Fruit fly (Drosophila melanogaster): ENCODE measurements around the gene Pli.

Gene Pli

DNA sequence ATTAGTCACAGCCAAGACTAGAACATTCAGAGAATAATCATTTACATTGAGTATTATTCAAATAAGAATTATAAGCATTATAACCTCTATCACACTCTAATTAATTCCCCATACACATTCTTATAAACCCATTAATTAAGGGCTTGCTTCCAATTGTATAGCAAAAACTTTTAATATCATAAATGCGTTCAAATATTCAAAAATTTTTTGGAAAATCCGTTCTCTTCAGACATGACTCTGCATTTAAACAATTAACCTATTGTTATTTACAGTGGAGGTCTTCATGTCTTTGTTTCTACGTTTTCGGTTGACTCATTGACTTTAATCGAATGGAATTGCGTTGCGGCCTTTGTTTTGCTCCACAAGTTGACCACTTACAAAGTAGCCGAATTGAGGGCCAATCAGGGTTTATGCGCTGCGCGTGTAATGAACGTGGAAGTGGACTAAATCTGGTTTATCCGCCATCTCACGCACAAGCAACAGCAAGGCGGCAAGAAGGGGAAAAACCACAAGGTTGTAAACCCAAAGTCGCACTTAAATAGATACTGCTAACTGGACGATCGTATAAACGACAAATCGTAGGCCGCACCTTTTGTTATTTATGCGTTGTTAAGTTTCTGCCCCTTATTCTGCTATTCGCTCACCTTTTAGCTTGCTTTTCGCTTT, 31.2 kb upstream of the Pli start:
- no peak for TF ChIP-seq psq (optimal IDR thresholded peaks at IDR 0.05)
- TF ChIP-seq CG8478 (optimal IDR thresholded peaks at IDR 0.05), result no peak
- TF ChIP-seq EcR (GFP tag; optimal IDR thresholded peaks at IDR 0.05), result no peak
- no peak for TF ChIP-seq usp (GFP tag; optimal IDR thresholded peaks at IDR 0.05)
- TF ChIP-seq Dll (optimal IDR thresholded peaks at IDR 0.05), result no peak
- no peak for TF ChIP-seq pan (optimal IDR thresholded peaks at IDR 0.05)

DNA sequence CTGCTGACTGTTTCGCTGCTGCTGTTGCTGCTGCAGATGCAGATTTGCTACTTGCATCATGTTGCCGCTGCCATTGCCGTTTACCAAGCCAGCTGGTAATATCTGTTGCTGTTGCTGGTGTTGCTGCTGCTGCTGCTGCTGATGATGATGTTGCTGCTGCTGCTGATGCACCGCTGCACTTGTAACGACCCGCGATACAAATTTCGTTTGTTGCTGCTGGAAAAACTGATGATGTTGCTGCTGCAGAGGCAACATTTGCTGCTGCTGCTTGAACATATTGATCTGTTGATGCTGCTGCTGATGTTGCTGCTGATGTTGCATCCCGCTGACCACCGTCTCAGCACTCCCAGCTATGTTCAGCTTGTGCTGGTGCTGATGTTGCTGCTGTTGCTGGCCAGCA, 30.5 kb upstream of the Pli start:
- TF ChIP-seq usp (GFP tag; optimal IDR thresholded peaks at IDR 0.05), result no peak
- TF ChIP-seq Dll (optimal IDR thresholded peaks at IDR 0.05), result no peak
- TF ChIP-seq EcR (GFP tag; optimal IDR thresholded peaks at IDR 0.05), result no peak
- TF ChIP-seq psq (optimal IDR thresholded peaks at IDR 0.05), result no peak
- no peak for TF ChIP-seq CG8478 (optimal IDR thresholded peaks at IDR 0.05)
- TF ChIP-seq pan (optimal IDR thresholded peaks at IDR 0.05), result no peak

DNA sequence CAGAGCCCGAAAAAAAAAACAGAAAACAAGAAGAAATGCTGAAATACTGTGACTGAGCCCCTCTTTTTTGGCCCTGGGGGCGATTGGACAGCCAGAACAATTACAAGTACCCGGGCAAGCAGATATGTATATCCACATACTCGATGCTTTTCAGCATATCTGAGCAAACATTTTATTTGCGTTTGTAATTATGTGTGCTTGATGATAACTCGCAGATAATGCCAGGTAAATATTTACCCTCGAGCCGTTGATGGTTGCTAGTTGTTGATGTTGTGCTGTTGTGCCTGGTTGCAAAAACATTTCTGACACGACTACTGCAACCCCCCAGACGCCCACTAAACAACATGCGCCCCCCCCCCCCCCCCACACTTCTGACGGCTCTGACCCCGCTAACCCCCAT, 29.5 kb upstream of the Pli start:
- no peak for TF ChIP-seq Dll (optimal IDR thresholded peaks at IDR 0.05)
- TF ChIP-seq pan (optimal IDR thresholded peaks at IDR 0.05), result no peak
- no peak for TF ChIP-seq usp (GFP tag; optimal IDR thresholded peaks at IDR 0.05)
- TF ChIP-seq EcR (GFP tag; optimal IDR thresholded peaks at IDR 0.05), result no peak
- TF ChIP-seq CG8478 (optimal IDR thresholded peaks at IDR 0.05), result no peak
- no peak for TF ChIP-seq psq (optimal IDR thresholded peaks at IDR 0.05)

DNA sequence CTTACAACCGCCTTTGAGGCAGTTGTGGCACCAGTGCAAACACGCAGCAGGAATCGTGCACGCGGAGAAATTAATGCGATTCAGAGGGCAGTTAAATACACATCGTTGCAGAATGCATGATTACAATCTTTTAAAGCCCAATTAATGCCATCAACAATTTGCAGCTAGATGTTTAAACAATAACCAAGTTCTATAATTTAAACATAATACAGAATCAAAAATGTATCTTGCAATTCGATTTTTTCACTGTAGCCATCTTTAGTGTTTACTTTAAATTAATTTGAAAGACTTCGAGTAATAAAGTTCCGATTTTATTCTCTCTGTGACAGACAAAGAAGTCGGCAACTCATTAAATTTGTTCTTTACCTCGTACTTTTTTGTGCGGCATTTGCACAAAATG, 26.1 kb upstream of the Pli start:
- peak; percentile 2 for TF ChIP-seq Dll (optimal IDR thresholded peaks at IDR 0.05)
- TF ChIP-seq pan (optimal IDR thresholded peaks at IDR 0.05), result no peak
- no peak for TF ChIP-seq EcR (GFP tag; optimal IDR thresholded peaks at IDR 0.05)
- TF ChIP-seq psq (optimal IDR thresholded peaks at IDR 0.05), result no peak
- no peak for TF ChIP-seq usp (GFP tag; optimal IDR thresholded peaks at IDR 0.05)
- TF ChIP-seq CG8478 (optimal IDR thresholded peaks at IDR 0.05), result no peak

DNA sequence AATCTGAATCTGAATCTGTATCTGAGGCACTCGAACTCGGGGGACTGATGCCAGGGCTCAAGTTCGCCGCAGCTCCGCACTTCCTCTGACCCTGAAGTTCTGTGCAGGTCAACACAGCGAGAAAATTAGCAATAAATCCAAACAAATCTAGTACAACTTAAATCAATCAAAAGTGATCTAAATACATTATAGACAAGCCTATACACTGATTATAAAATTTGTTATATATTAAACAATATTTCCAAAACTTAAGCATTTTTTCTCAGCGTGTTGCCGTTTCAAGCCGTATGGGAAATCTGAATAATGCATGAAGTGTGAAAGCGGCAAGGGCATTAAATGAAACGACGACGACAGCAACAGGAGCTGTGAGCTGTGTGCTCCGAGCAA, 25.2 kb upstream of the Pli start:
- TF ChIP-seq usp (GFP tag; optimal IDR thresholded peaks at IDR 0.05), result no peak
- no peak for TF ChIP-seq EcR (GFP tag; optimal IDR thresholded peaks at IDR 0.05)
- TF ChIP-seq psq (optimal IDR thresholded peaks at IDR 0.05), result no peak
- no peak for TF ChIP-seq pan (optimal IDR thresholded peaks at IDR 0.05)
- TF ChIP-seq CG8478 (optimal IDR thresholded peaks at IDR 0.05), result no peak
- no peak for TF ChIP-seq Dll (optimal IDR thresholded peaks at IDR 0.05)

DNA sequence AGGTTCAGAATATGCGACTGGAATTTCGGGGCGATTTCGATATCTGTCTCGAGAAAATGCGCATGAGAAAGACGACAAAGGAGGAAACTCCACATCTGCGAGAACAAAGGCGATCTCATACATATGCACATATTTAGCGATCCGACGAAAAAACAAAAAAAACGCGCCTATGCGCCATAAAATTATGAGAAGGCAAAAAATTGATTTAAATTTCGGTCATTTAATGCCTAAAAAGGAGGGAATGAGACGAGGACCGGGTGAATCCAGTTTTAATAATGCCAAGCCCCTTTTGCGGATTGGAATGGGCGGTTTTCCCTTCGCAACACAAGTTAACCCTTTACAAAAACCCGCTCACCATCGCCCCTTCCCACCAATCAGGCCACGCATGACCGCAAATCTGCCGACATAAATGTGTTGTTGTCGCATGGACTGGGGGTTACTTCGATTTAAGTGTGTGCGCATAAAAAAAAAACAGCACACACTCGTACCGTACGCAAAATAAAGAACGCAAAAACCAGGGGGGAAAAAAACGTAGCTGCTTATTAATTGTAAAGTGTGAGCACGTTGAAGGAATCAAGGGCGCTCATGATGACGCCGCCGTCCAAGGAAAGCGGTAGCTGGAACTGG, 24.7 kb upstream of the Pli start:
- TF ChIP-seq Dll (optimal IDR thresholded peaks at IDR 0.05), result peak; percentile 68
- TF ChIP-seq usp (GFP tag; optimal IDR thresholded peaks at IDR 0.05), result no peak

DNA sequence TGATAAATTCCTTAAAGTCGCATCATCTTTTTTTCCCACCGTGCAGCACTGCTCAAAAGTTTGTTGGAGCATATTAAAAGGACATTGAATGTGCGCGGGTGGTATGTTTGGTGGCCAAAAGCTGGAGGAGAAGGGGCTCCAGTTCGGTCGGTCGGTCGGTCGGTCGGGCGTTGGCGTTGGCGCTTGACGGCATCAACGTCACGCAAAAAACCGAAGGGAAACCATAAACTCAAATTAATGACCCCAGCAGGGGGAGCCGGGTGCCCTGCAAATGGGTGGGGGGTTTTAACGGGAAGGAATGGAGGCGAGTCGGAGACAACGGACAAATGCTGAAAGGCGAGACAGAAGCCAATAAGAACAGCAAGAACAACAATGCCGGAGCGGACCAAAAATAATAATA, 22.5 kb upstream of the Pli start:
- TF ChIP-seq Dll (optimal IDR thresholded peaks at IDR 0.05), result peak; percentile 6
- TF ChIP-seq pan (optimal IDR thresholded peaks at IDR 0.05), result no peak

DNA sequence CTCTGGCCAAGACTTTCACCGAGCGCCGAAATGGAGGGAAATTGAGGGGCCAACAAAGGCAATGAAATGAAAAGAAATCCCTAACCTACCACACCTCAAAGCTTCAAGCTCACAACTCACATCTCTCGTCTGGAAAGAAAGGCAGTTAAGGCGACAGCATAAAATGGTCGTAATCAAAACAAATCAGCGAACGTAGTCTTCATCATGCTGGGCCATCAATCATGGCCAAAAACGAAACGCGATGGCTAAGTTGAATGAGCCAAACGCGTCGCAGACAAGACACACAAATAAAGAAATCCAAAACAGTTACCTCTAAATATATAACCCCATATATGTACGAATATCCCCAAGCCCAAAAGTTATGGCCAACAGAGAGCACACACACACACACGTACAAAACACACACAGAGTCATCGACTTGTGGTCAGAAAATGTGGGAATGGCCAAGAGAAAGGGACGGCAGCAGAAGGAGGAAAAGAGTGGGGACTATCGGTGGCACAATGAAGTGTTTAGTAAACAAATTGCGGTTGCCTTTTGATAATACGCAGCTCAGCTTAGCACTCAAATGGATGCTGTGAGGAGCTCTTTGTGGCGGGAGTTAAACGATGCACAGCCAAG, 21.3 kb upstream of the Pli start:
- TF ChIP-seq pan (optimal IDR thresholded peaks at IDR 0.05) (no peak), EcR (GFP tag; optimal IDR thresholded peaks at IDR 0.05) (peak in 1 of 2 experiments; percentile 39)

DNA sequence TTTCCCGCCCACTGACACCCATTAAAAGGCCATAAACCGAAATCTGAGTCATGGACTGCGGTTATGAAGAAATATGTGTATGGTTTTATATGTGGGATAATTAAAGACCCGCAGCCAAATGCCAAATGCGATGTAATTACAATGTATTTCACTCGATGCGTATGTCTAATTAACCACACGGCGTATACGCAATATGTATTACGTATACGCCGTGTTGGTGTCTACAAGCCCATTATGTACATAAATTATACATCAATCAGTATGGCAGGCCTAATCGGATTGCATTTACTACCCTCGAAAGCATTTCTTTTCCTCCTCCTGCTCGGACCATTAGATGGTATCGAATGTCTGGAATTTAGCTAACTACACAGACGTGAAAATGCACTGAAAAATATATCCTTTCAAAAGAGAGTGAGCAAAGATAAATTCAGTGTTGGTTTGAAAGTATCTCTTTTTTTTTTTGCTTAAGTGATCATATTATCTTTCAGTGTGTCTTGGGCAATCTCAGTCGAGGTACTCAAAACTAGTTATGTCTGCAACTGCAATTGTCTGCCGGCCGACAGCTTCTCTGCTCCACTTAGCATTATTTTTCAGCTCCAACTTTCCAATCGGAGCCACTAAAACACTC, 20.5 kb upstream of the Pli start:
- TF ChIP-seq psq (optimal IDR thresholded peaks at IDR 0.05) (no peak), EcR (GFP tag; optimal IDR thresholded peaks at IDR 0.05) (no peak), CG8478 (optimal IDR thresholded peaks at IDR 0.05) (no peak), Dll (optimal IDR thresholded peaks at IDR 0.05) (no peak), usp (GFP tag; optimal IDR thresholded peaks at IDR 0.05) (no peak), pan (optimal IDR thresholded peaks at IDR 0.05) (no peak)

DNA sequence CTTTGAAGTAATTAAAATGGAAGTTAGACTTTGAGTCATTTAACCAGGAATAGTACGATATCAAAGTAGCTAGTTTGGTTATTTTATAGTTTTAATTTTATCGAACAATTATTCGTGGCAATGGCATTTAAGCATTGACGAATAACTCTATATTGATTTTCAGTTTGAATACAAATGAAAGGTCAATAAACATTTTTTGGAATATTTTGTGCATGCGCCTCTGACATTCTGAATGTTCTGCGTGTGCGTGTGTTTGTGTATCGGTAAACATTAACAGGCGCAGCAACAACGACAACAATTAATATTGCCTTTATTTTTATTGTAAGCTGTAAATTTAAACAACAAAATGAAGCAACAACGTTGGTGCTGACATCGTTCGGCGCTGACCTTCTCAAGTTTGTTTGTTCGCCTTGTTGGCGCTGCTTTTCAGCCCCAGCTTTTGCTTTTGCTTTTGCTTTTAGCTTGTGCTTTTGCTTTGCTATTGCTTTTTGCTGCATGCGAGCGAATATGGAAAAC, 19.6 kb upstream of the Pli start:
- TF ChIP-seq pan (optimal IDR thresholded peaks at IDR 0.05) (no peak), EcR (GFP tag; optimal IDR thresholded peaks at IDR 0.05) (no peak), usp (GFP tag; optimal IDR thresholded peaks at IDR 0.05) (no peak), Dll (optimal IDR thresholded peaks at IDR 0.05) (no peak), CG8478 (optimal IDR thresholded peaks at IDR 0.05) (no peak), psq (optimal IDR thresholded peaks at IDR 0.05) (no peak)

DNA sequence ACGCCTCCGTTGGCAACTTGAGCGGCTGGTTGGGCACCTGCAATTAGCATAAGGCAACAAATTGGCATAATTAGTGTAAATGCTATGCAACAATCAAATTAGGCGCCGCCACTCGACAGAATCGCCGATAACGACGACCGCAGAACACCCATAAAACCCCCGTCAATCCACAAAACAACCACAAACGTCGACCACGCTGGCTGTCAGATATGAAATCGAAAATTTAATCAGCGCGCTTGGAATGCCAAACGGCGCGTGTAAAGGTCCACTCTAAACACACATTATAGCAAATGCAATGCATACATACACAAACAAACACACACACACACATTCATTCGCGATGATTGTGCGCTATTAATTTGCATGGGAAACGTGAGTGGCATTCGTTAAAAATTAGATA, 13.6 kb upstream of the Pli start:
- TF ChIP-seq psq (optimal IDR thresholded peaks at IDR 0.05) (no peak), Dll (optimal IDR thresholded peaks at IDR 0.05) (no peak), CG8478 (optimal IDR thresholded peaks at IDR 0.05) (no peak), EcR (GFP tag; optimal IDR thresholded peaks at IDR 0.05) (no peak), pan (optimal IDR thresholded peaks at IDR 0.05) (no peak), usp (GFP tag; optimal IDR thresholded peaks at IDR 0.05) (no peak)

DNA sequence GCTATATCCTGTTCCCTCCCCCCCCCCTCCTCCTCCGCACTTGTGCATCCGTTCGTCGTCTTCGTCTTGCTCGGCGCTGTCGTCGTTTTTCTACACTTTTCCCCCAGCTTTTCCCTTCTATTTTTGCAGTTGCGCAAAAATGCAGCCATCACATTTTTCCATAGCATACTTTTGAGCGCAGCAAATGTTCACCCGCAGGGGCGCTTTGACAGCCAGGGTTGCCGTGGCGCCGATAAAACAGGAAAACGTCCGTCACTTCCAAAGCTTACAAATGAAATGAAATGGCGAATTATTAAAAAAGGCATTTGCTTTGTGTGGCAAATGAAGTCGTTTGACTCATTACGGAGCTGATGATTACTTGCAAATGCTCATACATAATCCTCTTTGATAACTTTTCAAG, 12.7 kb upstream of the Pli start:
- TF ChIP-seq psq (optimal IDR thresholded peaks at IDR 0.05) (no peak), pan (optimal IDR thresholded peaks at IDR 0.05) (no peak), Dll (optimal IDR thresholded peaks at IDR 0.05) (no peak), usp (GFP tag; optimal IDR thresholded peaks at IDR 0.05) (no peak), CG8478 (optimal IDR thresholded peaks at IDR 0.05) (no peak), EcR (GFP tag; optimal IDR thresholded peaks at IDR 0.05) (no peak)

Data from whole organism.